Worm (Caenorhabditis elegans): ENCODE results near the gene H06A10.1.

The H06A10.1 gene

DNA sequence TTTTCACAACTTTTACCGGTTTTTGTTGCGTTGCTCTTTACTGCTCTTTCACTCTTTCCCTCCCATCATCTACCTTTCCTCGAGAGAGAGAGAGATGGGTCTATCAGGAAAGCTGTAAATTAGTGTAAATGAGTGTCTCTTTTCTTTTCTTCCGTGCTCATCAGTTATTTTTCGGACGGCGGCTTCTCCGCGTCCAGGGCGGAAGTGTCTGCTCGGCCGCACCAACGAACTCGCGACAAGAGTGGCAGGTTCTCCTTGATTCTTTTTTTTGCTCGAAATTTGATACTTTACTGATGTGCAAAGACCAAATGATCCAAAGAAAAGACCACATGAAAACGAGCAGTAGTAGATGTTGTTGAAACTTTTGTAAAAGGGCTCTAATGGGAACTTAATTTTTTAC lies 51.3 kb downstream of the H06A10.1 start:
- TF ChIP-seq madf-8 (GFP tag; conservative IDR thresholded peaks at IDR 0.05) (no peak), somi-1 (GFP tag; optimal IDR thresholded peaks at IDR 0.05) (peak; percentile 7)
